Worm (Caenorhabditis elegans) whole organism, young adult: ENCODE measurements around the gene nhr-201.

Experiments used
- rcor-1 ChIP-seq: fragments of 200-800 bp; sonication (Bioruptor generic); IDR thresholded peaks from 2 replicates; pipeline ENCODE4 v1.3.6; 2022; ENCODE audit warnings: missing genetic modification reagents, missing genetic modification characterization, missing compliant biosample characterization
- unc-62 ChIP-seq: fragments of 150-350 bp; optimal IDR thresholded peaks from 2 replicates; lab custom pipeline; 2014; ENCODE audit warnings: missing biosample characterization, missing genetic modification reagents, missing genetic modification characterization

DNA sequence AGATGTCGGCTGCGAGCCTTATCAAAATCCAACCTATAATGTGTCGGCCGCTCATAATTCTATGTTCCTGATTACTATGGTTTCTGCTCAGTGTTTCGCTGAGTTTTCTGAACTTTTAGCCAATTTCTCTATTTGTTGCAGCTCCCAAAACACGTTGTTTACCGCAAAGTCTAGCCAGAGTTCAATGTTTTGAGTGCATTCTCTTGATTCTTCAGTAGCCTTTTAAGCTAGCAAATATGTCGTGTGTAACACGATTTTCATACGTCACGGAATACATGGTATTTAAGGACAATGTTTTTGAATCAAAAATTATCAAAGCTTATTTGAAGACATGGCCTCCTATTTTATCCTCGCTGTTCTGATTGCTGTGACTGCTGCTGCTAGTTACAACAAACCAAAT is 40.6 kb downstream of the nhr-201 start, which contains the start of gene srlf-19:
- no peak for TF ChIP-seq unc-62 (GFP tag; lab: Kevin White, UChicago)
- no peak for TF ChIP-seq rcor-1
